Fruit fly (Drosophila melanogaster) whole organism, embryonic: Measurements from ENCODE around the gene pps.

Source experiments
- ATbp ChIP-seq: fragments of 200-800 bp; sonication (Bioruptor generic); optimal IDR thresholded peaks from 2 replicates; lab custom pipeline; 2017; ENCODE audit warnings: missing biosample characterization, mild to moderate bottlenecking, missing genetic modification characterization, missing genetic modification reagents
- CG1024 ChIP-seq: fragments of 200-800 bp; sonication (Bioruptor generic); IDR thresholded peaks from 2 replicates; pipeline ENCODE4 v1.3.6; 2022; ENCODE audit warnings: missing biosample characterization, missing genetic modification characterization
- CG11247 ChIP-seq: fragments of 200-800 bp; sonication (Bioruptor generic); IDR thresholded peaks from 2 replicates; pipeline ENCODE4 v1.3.6; 2022; ENCODE audit warnings: missing biosample characterization, missing genetic modification characterization
- CG13123 ChIP-seq: fragments of 200-800 bp; sonication (Bioruptor generic); optimal IDR thresholded peaks from 2 replicates; lab custom pipeline; 2016; ENCODE audit warnings: missing biosample characterization, missing genetic modification characterization
- CG13424 ChIP-seq: fragments of 200-800 bp; sonication (Bioruptor generic); optimal IDR thresholded peaks from 2 replicates; lab custom pipeline; 2019; ENCODE audit warnings: missing biosample characterization, mild to moderate bottlenecking, missing genetic modification characterization, moderate library complexity
- CG1603 ChIP-seq: fragments of 200-800 bp; sonication (Bioruptor generic); optimal IDR thresholded peaks from 2 replicates; lab custom pipeline; 2019; ENCODE audit warnings: missing biosample characterization, mild to moderate bottlenecking, missing genetic modification characterization, moderate library complexity
- CG16779 ChIP-seq: fragments of 200-800 bp; sonication (Bioruptor generic); IDR thresholded peaks from 2 replicates; pipeline ENCODE4 v1.3.6; 2022; ENCODE audit warnings: missing biosample characterization, missing genetic modification characterization
- CG16815 ChIP-seq: fragments of 200-800 bp; sonication (Bioruptor generic); optimal IDR thresholded peaks from 3 replicates; lab custom pipeline; 2017; ENCODE audit warnings: missing biosample characterization, mild to moderate bottlenecking, missing genetic modification characterization
- CG17912 ChIP-seq: fragments of 200-800 bp; sonication (Bioruptor generic); optimal IDR thresholded peaks from 2 replicates; lab custom pipeline; 2018; ENCODE audit warnings: missing biosample characterization, mild to moderate bottlenecking, missing genetic modification characterization
- CG1792 ChIP-seq: fragments of 200-800 bp; sonication (Bioruptor generic); optimal IDR thresholded peaks from 2 replicates; lab custom pipeline; 2016; ENCODE audit warnings: missing biosample characterization, missing genetic modification characterization
- CG2199 ChIP-seq: fragments of 200-800 bp; sonication (Bioruptor generic); IDR thresholded peaks from 3 replicates; pipeline ENCODE4 v1.3.6; 2022; ENCODE audit warnings: missing biosample characterization, missing genetic modification characterization
- CG31224 ChIP-seq: fragments of 200-800 bp; sonication (Bioruptor generic); IDR thresholded peaks from 2 replicates; pipeline ENCODE4 v1.3.6; 2022; ENCODE audit warnings: missing biosample characterization, missing genetic modification characterization
- CG3407 ChIP-seq: fragments of 200-800 bp; sonication (Bioruptor generic); optimal IDR thresholded peaks from 2 replicates; lab custom pipeline; 2018; ENCODE audit warnings: missing biosample characterization, mild to moderate bottlenecking, missing genetic modification characterization
- CG34224 ChIP-seq: fragments of 200-800 bp; sonication (Bioruptor generic); IDR thresholded peaks from 3 replicates; pipeline ENCODE4 v1.3.6; 2022; ENCODE audit warnings: missing biosample characterization, missing genetic modification characterization; ENCODE audit not compliant: partially characterized antibody
- CG3847 ChIP-seq: fragments of 200-800 bp; sonication (Bioruptor generic); IDR thresholded peaks from 2 replicates; pipeline ENCODE4 v1.3.6; 2022; ENCODE audit warnings: missing biosample characterization, missing genetic modification characterization
- CG4617 ChIP-seq: fragments of 200-800 bp; sonication (Bioruptor generic); optimal IDR thresholded peaks from 3 replicates; lab custom pipeline; 2016; ENCODE audit warnings: missing biosample characterization, missing genetic modification characterization, borderline replicate concordance
- CG4730 ChIP-seq: fragments of 200-800 bp; sonication (Bioruptor generic); IDR thresholded peaks from 2 replicates; pipeline ENCODE4 v1.3.6; 2022; ENCODE audit warnings: missing biosample characterization, missing genetic modification characterization
- CG7963 ChIP-seq: fragments of 200-800 bp; sonication (Bioruptor generic); IDR thresholded peaks from 3 replicates; pipeline ENCODE4 v1.3.6; 2022; ENCODE audit warnings: missing biosample characterization, missing genetic modification characterization; ENCODE audit not compliant: partially characterized antibody
- CG8089 ChIP-seq: fragments of 200-800 bp; sonication (Bioruptor generic); optimal IDR thresholded peaks from 3 replicates; lab custom pipeline; 2016; ENCODE audit warnings: missing biosample characterization, missing genetic modification characterization
- CHES-1-like ChIP-seq: fragments of 200-800 bp; sonication (Bioruptor generic); optimal IDR thresholded peaks from 2 replicates; lab custom pipeline; 2016; ENCODE audit warnings: missing biosample characterization, missing genetic modification characterization
- D19A ChIP-seq: fragments of 200-800 bp; optimal IDR thresholded peaks from 3 replicates; lab custom pipeline; 2019; ENCODE audit warnings: missing biosample characterization, mild to moderate bottlenecking, missing genetic modification characterization, moderate library complexity
- Hmx ChIP-seq: fragments of 200-800 bp; sonication (Bioruptor generic); optimal IDR thresholded peaks from 2 replicates; lab custom pipeline; 2016; ENCODE audit warnings: missing biosample characterization, missing genetic modification characterization
- MESR4 ChIP-seq: fragments of 200-800 bp; sonication (Bioruptor generic); optimal IDR thresholded peaks from 2 replicates; lab custom pipeline; 2018; ENCODE audit warnings: missing biosample characterization, mild to moderate bottlenecking, missing genetic modification characterization, moderate library complexity
- Nf-YA ChIP-seq: fragments of 200-800 bp; sonication (Bioruptor generic); IDR thresholded peaks from 2 replicates; pipeline ENCODE4 v1.3.6; 2022; ENCODE audit warnings: missing biosample characterization, missing genetic modification characterization
- Nf-YB ChIP-seq: fragments of 200-800 bp; sonication (Bioruptor generic); optimal IDR thresholded peaks from 3 replicates; lab custom pipeline; 2019; ENCODE audit warnings: missing biosample characterization, mild to moderate bottlenecking, missing genetic modification characterization, moderate library complexity
- Poxn ChIP-seq: fragments of 200-800 bp; sonication (Bioruptor generic); IDR thresholded peaks from 2 replicates; pipeline ENCODE4 v1.3.6; 2022; ENCODE audit warnings: missing biosample characterization, missing genetic modification characterization
- Ravus ChIP-seq: fragments of 200-800 bp; sonication (Bioruptor generic); IDR thresholded peaks from 2 replicates; pipeline ENCODE4 v1.3.6; 2022; ENCODE audit warnings: missing biosample characterization, missing genetic modification characterization
- Rx ChIP-seq: fragments of 200-800 bp; sonication (Bioruptor generic); IDR thresholded peaks from 2 replicates; pipeline ENCODE4 v1.3.6; 2022; ENCODE audit warnings: missing biosample characterization, missing genetic modification characterization
- Sox102F ChIP-seq: fragments of 200-800 bp; sonication (Bioruptor generic); optimal IDR thresholded peaks from 2 replicates; lab custom pipeline; 2018; ENCODE audit warnings: missing biosample characterization, mild to moderate bottlenecking, missing genetic modification characterization, moderate library complexity
- Sry-β ChIP-seq: fragments of 200-800 bp; sonication (Bioruptor generic); optimal IDR thresholded peaks from 2 replicates; lab custom pipeline; 2018; ENCODE audit warnings: missing biosample characterization, mild to moderate bottlenecking, missing genetic modification characterization, moderate library complexity
- Tbp ChIP-seq: fragments of >200 bp; optimal IDR thresholded peaks from 2 replicates; lab custom pipeline; 2018; ENCODE audit warnings: missing biosample characterization, missing genetic modification characterization
- az2 ChIP-seq: fragments of 200-800 bp; sonication (Bioruptor generic); optimal IDR thresholded peaks from 3 replicates; lab custom pipeline; 2016; ENCODE audit warnings: missing biosample characterization, missing genetic modification characterization
- bsh ChIP-seq, 2 experiments: fragments of 200-800 bp; sonication (Bioruptor generic); optimal IDR thresholded peaks; 2 replicates each; lab custom pipeline; 2017 to 2018; ENCODE audit warnings: mild to moderate bottlenecking in 2 of 2, missing biosample characterization in 2 of 2, missing genetic modification characterization in 2 of 2, moderate library complexity in 1 of 2
- croc ChIP-seq: fragments of 200-800 bp; sonication (Bioruptor generic); conservative IDR thresholded peaks from 3 replicates; pipeline ENCODE4 v1.3.6; 2022; ENCODE audit warnings: missing biosample characterization, missing genetic modification characterization
- crp ChIP-seq, 2 experiments: fragments of 200-800 bp; sonication (Bioruptor generic); optimal IDR thresholded peaks; 2 replicates in 1 of 2; 3 replicates in 1 of 2; lab custom pipeline; 2017; ENCODE audit warnings: missing biosample characterization in 2 of 2, missing genetic modification characterization in 2 of 2, mild to moderate bottlenecking in 1 of 2, moderate library complexity in 1 of 2
- da ChIP-seq: fragments of 200-800 bp; sonication (Bioruptor generic); optimal IDR thresholded peaks from 2 replicates; lab custom pipeline; 2016; ENCODE audit warnings: missing biosample characterization, missing genetic modification characterization
- dmrt99B ChIP-seq: fragments of 200-800 bp; sonication (Bioruptor generic); optimal IDR thresholded peaks from 2 replicates; lab custom pipeline; 2018; ENCODE audit warnings: missing biosample characterization, mild to moderate bottlenecking, missing genetic modification characterization, moderate library complexity
- emc ChIP-seq: fragments of 200-800 bp; sonication (Bioruptor generic); optimal IDR thresholded peaks from 2 replicates; lab custom pipeline; 2016; ENCODE audit warnings: missing biosample characterization, missing genetic modification characterization
- esg ChIP-seq: fragments of 200-800 bp; sonication (Bioruptor generic); conservative IDR thresholded peaks from 2 replicates; pipeline ENCODE4 v1.3.6; 2022; ENCODE audit warnings: missing biosample characterization, missing genetic modification characterization
- gsb ChIP-seq: fragments of 200-800 bp; sonication (Bioruptor generic); IDR thresholded peaks from 2 replicates; pipeline ENCODE4 v1.3.6; 2022; ENCODE audit warnings: missing biosample characterization, missing genetic modification characterization
- hth ChIP-seq: fragments of >200 bp; optimal IDR thresholded peaks from 2 replicates; lab custom pipeline; 2017; ENCODE audit warnings: inconsistent platforms
- lmd ChIP-seq: fragments of 200-800 bp; sonication (Bioruptor generic); IDR thresholded peaks from 2 replicates; pipeline ENCODE4 v1.3.6; 2022; ENCODE audit warnings: missing biosample characterization, missing genetic modification characterization
- luna ChIP-seq: fragments of 200-800 bp; sonication (Bioruptor generic); optimal IDR thresholded peaks from 2 replicates; lab custom pipeline; 2016; ENCODE audit warnings: missing biosample characterization, missing genetic modification characterization
- nom ChIP-seq: fragments of 200-800 bp; sonication (Bioruptor generic); optimal IDR thresholded peaks from 2 replicates; lab custom pipeline; 2017; ENCODE audit warnings: missing biosample characterization, missing genetic modification characterization, mild to moderate bottlenecking, moderate library complexity, missing genetic modification reagents
- p53 ChIP-seq: fragments of 200-800 bp; sonication (Bioruptor generic); optimal IDR thresholded peaks from 2 replicates; lab custom pipeline; 2016; ENCODE audit warnings: missing biosample characterization, missing genetic modification characterization
- pita ChIP-seq: fragments of 200-800 bp; sonication (Bioruptor generic); optimal IDR thresholded peaks from 2 replicates; lab custom pipeline; 2017; ENCODE audit warnings: missing biosample characterization, mild to moderate bottlenecking, missing genetic modification characterization
- ro ChIP-seq: fragments of 200-800 bp; sonication (Bioruptor generic); IDR thresholded peaks from 2 replicates; pipeline ENCODE4 v1.3.6; 2022; ENCODE audit warnings: missing biosample characterization, missing genetic modification characterization
- row ChIP-seq: fragments of 200-800 bp; sonication (Bioruptor generic); IDR thresholded peaks from 3 replicates; pipeline ENCODE4 v1.3.6; 2022; ENCODE audit warnings: missing biosample characterization, missing genetic modification characterization
- seq ChIP-seq: fragments of 200-800 bp; sonication (Bioruptor generic); IDR thresholded peaks from 2 replicates; pipeline ENCODE4 v1.3.6; 2022; ENCODE audit warnings: missing biosample characterization, missing genetic modification characterization
- ssp ChIP-seq: fragments of 200-800 bp; sonication (Bioruptor generic); IDR thresholded peaks from 2 replicates; pipeline ENCODE4 v1.3.6; 2022; ENCODE audit warnings: missing biosample characterization, missing genetic modification characterization
- vvl ChIP-seq: fragments of 200-800 bp; sonication (Bioruptor generic); IDR thresholded peaks from 2 replicates; pipeline ENCODE4 v1.3.6; 2022; ENCODE audit warnings: missing biosample characterization, missing genetic modification characterization
- wor ChIP-seq: fragments of 200-800 bp; sonication (Bioruptor generic); IDR thresholded peaks from 2 replicates; pipeline ENCODE4 v1.3.6; 2022; ENCODE audit warnings: missing biosample characterization, missing genetic modification characterization
- zfh1 ChIP-seq: fragments of 200-800 bp; sonication (Bioruptor generic); IDR thresholded peaks from 3 replicates; pipeline ENCODE4 v1.3.6; 2022; ENCODE audit warnings: missing biosample characterization, missing genetic modification characterization

Gene pps

DNA sequence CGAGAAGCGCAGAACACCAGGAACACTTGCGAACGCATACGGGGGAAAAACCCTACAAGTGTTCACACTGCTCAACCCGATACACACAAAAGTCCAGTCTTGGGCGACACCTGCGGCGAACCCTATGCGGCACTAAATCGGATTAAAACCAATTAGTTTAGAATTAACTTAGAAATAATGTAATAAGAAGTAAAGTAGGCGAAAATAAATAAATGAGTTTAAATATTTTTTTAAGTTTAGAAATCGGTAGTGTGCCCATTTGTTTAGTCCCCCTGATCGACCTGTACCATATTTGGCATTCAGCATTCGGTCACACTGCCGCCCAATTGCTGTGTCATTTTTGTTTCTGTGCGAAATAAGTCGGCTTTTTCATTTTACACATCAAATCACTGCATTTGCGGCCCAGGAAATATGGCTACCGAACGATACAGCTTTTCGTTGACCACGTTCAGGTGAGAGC is 17.4 kb downstream of the pps start, which contains the start of gene Prosalpha2 (continued):
- TF ChIP-seq CHES-1-like (GFP tag; lab: Kevin White, UChicago): no peak
- TF ChIP-seq CG4617 (GFP tag; lab: Kevin White, UChicago): peak; percentile 57
- TF ChIP-seq hth (lab: Kevin White, UChicago): no peak
- TF ChIP-seq esg: no peak
- no peak for TF ChIP-seq CG16779 (GFP tag; lab: Robert Waterston, UW)
- peak; percentile 59 for TF ChIP-seq row (GFP tag; lab: Robert Waterston, UW)
- peak; percentile 19 for TF ChIP-seq Sry-β (GFP tag; lab: Kevin White, UChicago)
- no peak for TF ChIP-seq CG2199 (GFP tag; lab: Robert Waterston, UW)
- no peak for TF ChIP-seq Tbp
- no peak for TF ChIP-seq CG7963 (GFP tag; lab: Robert Waterston, UW)
- TF ChIP-seq CG8089 (GFP tag; lab: Kevin White, UChicago): no peak
- no peak for TF ChIP-seq da (GFP tag; lab: Kevin White, UChicago)
- no peak for TF ChIP-seq vvl
- TF ChIP-seq CG13123 (GFP tag; lab: Kevin White, UChicago): no peak
- TF ChIP-seq CG3847 (GFP tag; lab: Robert Waterston, UW): no peak
- no peak for TF ChIP-seq wor (GFP tag; lab: Robert Waterston, UW)
- TF ChIP-seq emc (GFP tag; lab: Kevin White, UChicago): no peak
- no peak for TF ChIP-seq Ravus
- no peak for TF ChIP-seq CG3407
- TF ChIP-seq MESR4 (GFP tag; lab: Kevin White, UChicago): peak; percentile 66
- TF ChIP-seq CG4730 (GFP tag; lab: Robert Waterston, UW): no peak
- no peak for TF ChIP-seq pita (GFP tag; lab: Kevin White, UChicago)
- TF ChIP-seq CG1024 (GFP tag; lab: Robert Waterston, UW): no peak
- TF ChIP-seq dmrt99B (tag; lab: Kevin White, UChicago): no peak
- no peak for TF ChIP-seq Poxn (GFP tag; lab: Robert Waterston, UW)
- peak; percentile 38 for TF ChIP-seq ssp (GFP tag; lab: Robert Waterston, UW)
- TF ChIP-seq bsh (GFP tag; optimal IDR thresholded peaks at IDR 0.05; lab: Kevin White, UChicago): no peak
- TF ChIP-seq Rx: no peak
- no peak for TF ChIP-seq CG17912
- TF ChIP-seq Nf-YB (GFP tag; lab: Kevin White, UChicago): no peak
- TF ChIP-seq luna: no peak
- TF ChIP-seq CG1603: peak; percentile 55
- no peak for TF ChIP-seq ATbp
- TF ChIP-seq seq (GFP tag; lab: Robert Waterston, UW): no peak
- TF ChIP-seq CG13424 (tag; lab: Kevin White, UChicago): peak; percentile 20
- no peak for TF ChIP-seq CG16815
- TF ChIP-seq CG31224 (GFP tag; lab: Robert Waterston, UW): no peak
- no peak for TF ChIP-seq CG34224 (GFP tag; lab: Robert Waterston, UW)
- no peak for TF ChIP-seq Nf-YA
- no peak for TF ChIP-seq croc (GFP tag; lab: Robert Waterston, UW)
- TF ChIP-seq Hmx (GFP tag; lab: Kevin White, UChicago): no peak
- no peak for TF ChIP-seq crp (GFP tag; optimal IDR thresholded peaks at IDR 0.05; lab: Kevin White, UChicago)
- TF ChIP-seq nom (GFP tag; lab: Kevin White, UChicago): peak; percentile 1
- TF ChIP-seq Sox102F: no peak
- no peak for TF ChIP-seq ro (GFP tag; lab: Robert Waterston, UW)
- no peak for TF ChIP-seq p53 (GFP tag; lab: Kevin White, UChicago)
- TF ChIP-seq D19A (tag; lab: Kevin White, UChicago): no peak
- TF ChIP-seq CG1792 (GFP tag; lab: Kevin White, UChicago): no peak
- peak; percentile 15; the same call in 1 of the 2 replicates for TF ChIP-seq lmd (GFP tag; lab: Robert Waterston, UW)
- no peak for TF ChIP-seq zfh1
- no peak for TF ChIP-seq gsb (GFP tag; lab: Robert Waterston, UW)
- TF ChIP-seq CG11247 (GFP tag; lab: Robert Waterston, UW): no peak
- no peak for TF ChIP-seq az2 (GFP tag; lab: Kevin White, UChicago)
